Fruit fly (Drosophila melanogaster): ENCODE results near the gene ine.

Gene ine

dm6 chr2L:4448582-4449016 is 28.2 kb downstream of the ine start, which contains the start of gene MFS18 (continued):
- TF ChIP-seq nerfin-2 (GFP tag; IDR thresholded peaks at IDR 0.05; ENCODE audit: partially characterized antibody) (peak; percentile 90), Antp (GFP tag; optimal IDR thresholded peaks at IDR 0.05) (peak; percentile 76), corto (GFP tag; optimal IDR thresholded peaks at IDR 0.05) (no peak), nmo (GFP tag; optimal IDR thresholded peaks at IDR 0.05) (peak; percentile 98), Dp (GFP tag; optimal IDR thresholded peaks at IDR 0.05) (peak; percentile 43), zfh1 (GFP tag; IDR thresholded peaks at IDR 0.05) (peak; percentile 99), danr (GFP tag; IDR thresholded peaks at IDR 0.05) (peak; percentile 97), CG12071 (GFP tag; optimal IDR thresholded peaks at IDR 0.05) (peak; percentile 97), Taf1 (GFP tag; IDR thresholded peaks at IDR 0.05) (peak; percentile 96), sc (optimal IDR thresholded peaks at IDR 0.05) (no peak), sc (GFP tag; optimal IDR thresholded peaks at IDR 0.05) (peak; percentile 93), phol (tag; optimal IDR thresholded peaks at IDR 0.05) (peak; percentile 99), jigr1 (GFP tag; IDR thresholded peaks at IDR 0.05) (peak; percentile 98), Nf-YB (GFP tag; optimal IDR thresholded peaks at IDR 0.05) (peak; percentile 84), CG17829 (tag; optimal IDR thresholded peaks at IDR 0.05) (peak; percentile 99), pan (optimal IDR thresholded peaks at IDR 0.05) (no peak), pan (GFP tag; optimal IDR thresholded peaks at IDR 0.05 in 1 of 2, IDR thresholded peaks at IDR 0.05 in 1 of 2) (peak in 1 of 2 experiments; percentile 100), CG8765 (GFP tag; IDR thresholded peaks at IDR 0.05) (peak; percentile 97), sens (GFP tag) (peak; percentile 97), CG2116 (GFP tag; optimal IDR thresholded peaks at IDR 0.05) (peak; percentile 93), CG16813 (GFP tag; IDR thresholded peaks at IDR 0.05; ENCODE audit: partially characterized antibody) (peak; percentile 59), Dfd (GFP tag; optimal IDR thresholded peaks at IDR 0.05) (no peak), CG13775 (GFP tag; optimal IDR thresholded peaks at IDR 0.05) (peak; percentile 98), CG18764 (GFP tag; optimal IDR thresholded peaks at IDR 0.05) (peak; percentile 99), CG17328 (GFP tag; IDR thresholded peaks at IDR 0.05) (peak; percentile 99), zfh2 (GFP tag; optimal IDR thresholded peaks at IDR 0.05) (peak; percentile 84), CG8478 (optimal IDR thresholded peaks at IDR 0.05) (no peak), repo (GFP tag; optimal IDR thresholded peaks at IDR 0.05) (peak; percentile 91), CG3995 (GFP tag; optimal IDR thresholded peaks at IDR 0.05) (peak; percentile 77), CG30431 (GFP tag; optimal IDR thresholded peaks at IDR 0.05) (peak; percentile 94), her (GFP tag; optimal IDR thresholded peaks at IDR 0.05) (peak; percentile 69), BtbVII (GFP tag; optimal IDR thresholded peaks at IDR 0.05) (peak; percentile 97), en (GFP tag; optimal IDR thresholded peaks at IDR 0.05) (peak; percentile 8), pho (GFP tag; optimal IDR thresholded peaks at IDR 0.05) (peak; percentile 87), CkIIα-i1 (GFP tag; IDR thresholded peaks at IDR 0.05) (peak; percentile 91), CG17361 (GFP tag; IDR thresholded peaks at IDR 0.05) (peak; percentile 99), dysf (GFP tag; IDR thresholded peaks at IDR 0.05) (peak; percentile 99), CG6175 (GFP tag; IDR thresholded peaks at IDR 0.05) (peak; percentile 97), schlank (tag; optimal IDR thresholded peaks at IDR 0.05) (peak; percentile 82), CG17385 (GFP tag; optimal IDR thresholded peaks at IDR 0.05) (peak; percentile 92), Ssrp (tag; optimal IDR thresholded peaks at IDR 0.05) (peak; percentile 93), ci (GFP tag; IDR thresholded peaks at IDR 0.05) (peak; percentile 99), D19B (GFP tag; optimal IDR thresholded peaks at IDR 0.05) (peak; percentile 94), CG12155 (GFP tag; optimal IDR thresholded peaks at IDR 0.05) (peak; percentile 94), jumu (GFP tag; optimal IDR thresholded peaks at IDR 0.05) (peak; percentile 74), bab2 (GFP tag; optimal IDR thresholded peaks at IDR 0.05) (peak; percentile 88), usp (GFP tag; optimal IDR thresholded peaks at IDR 0.05) (no peak), disco-r (GFP tag; optimal IDR thresholded peaks at IDR 0.05) (peak; percentile 65), CG8359 (GFP tag; optimal IDR thresholded peaks at IDR 0.05; ENCODE audit: borderline replicate concordance) (peak; percentile 94), cad (GFP tag; optimal IDR thresholded peaks at IDR 0.05) (no peak), CG10274 (GFP tag; optimal IDR thresholded peaks at IDR 0.05) (peak; percentile 100), zen (tag; optimal IDR thresholded peaks at IDR 0.05) (peak; percentile 99), Six4 (GFP tag; optimal IDR thresholded peaks at IDR 0.05) (peak; percentile 99)
